Fruit fly (Drosophila melanogaster): ENCODE results near the gene bwa.

The bwa gene

dm6 chr2L:20097105-20097631, 31.0 kb downstream of the bwa start, which contains the start of the genes mRpS18B and Kua:
Gene mRpS18B, minus strand, starts transcription at chr2L:20097253.
Gene Kua, plus strand, starts transcription at chr2L:20097581.
- no peak for TF ChIP-seq CG17801 (GFP tag; optimal IDR thresholded peaks at IDR 0.05; ENCODE audit: partially characterized antibody)

DNA sequence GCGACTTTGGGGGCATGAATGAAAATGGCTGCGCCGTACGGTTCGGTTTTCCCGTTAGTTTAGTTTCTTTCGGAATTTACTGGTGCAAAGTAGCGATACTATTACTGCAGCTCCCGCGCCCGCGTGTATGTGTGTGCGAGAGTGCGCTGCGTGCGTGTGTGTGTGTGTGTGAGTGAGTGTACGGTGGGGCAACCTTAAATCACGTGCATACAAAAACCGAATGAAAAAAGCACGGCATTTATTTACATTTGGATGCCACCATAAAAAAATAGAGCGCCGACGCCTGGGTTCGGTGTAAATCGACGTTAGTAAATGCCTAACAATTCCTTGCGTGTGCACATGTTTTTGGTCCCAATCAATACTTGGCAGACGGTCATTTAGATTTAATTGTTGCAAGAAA, 31.6 kb downstream of the bwa start:
- no peak for TF ChIP-seq CG17801 (GFP tag; optimal IDR thresholded peaks at IDR 0.05; ENCODE audit: partially characterized antibody)

dm6 chr2L:20098194-20098593, 32.0 kb downstream of the bwa start:
- no peak for TF ChIP-seq CG17801 (GFP tag; optimal IDR thresholded peaks at IDR 0.05; ENCODE audit: partially characterized antibody)

dm6 chr2L:20104050-20104449, 37.9 kb downstream of the bwa start, which contains the start of gene CG13970:
Gene CG13970, minus strand, starts transcription at chr2L:20104150.
- TF ChIP-seq CG17801 (GFP tag; optimal IDR thresholded peaks at IDR 0.05; ENCODE audit: partially characterized antibody) = no peak

- peak; percentile 4 for TF ChIP-seq CG17801 (GFP tag; optimal IDR thresholded peaks at IDR 0.05; ENCODE audit: partially characterized antibody)
Measured at dm6 chr2L:20104526-20104925, 38.3 kb downstream of the bwa start.

- no peak for TF ChIP-seq CG17801 (GFP tag; optimal IDR thresholded peaks at IDR 0.05; ENCODE audit: partially characterized antibody)
Measured at dm6 chr2L:20106595-20106994, 40.4 kb downstream of the bwa start.

DNA sequence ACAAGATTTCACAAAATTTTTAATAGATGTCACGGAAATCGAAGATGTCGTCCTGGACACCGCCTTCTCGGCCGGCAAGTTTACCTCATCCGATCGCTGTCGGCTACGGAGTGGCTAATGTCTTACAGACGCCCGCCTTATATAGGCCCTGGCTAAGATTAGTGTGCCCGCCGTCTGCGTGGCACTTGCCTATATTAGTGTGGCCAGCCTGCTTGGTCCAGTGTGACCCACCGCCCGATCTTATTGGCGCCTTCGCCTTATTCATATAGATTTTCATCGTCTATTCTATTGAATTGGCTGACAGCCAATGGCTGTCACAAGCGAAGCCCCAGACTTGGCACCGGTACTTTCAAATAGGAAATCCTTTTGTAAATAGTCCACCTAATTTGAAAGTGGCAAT, 49.7 kb downstream of the bwa start:
- TF ChIP-seq CG17801 (GFP tag; optimal IDR thresholded peaks at IDR 0.05; ENCODE audit: partially characterized antibody) = no peak

- no peak for TF ChIP-seq CG17801 (GFP tag; optimal IDR thresholded peaks at IDR 0.05; ENCODE audit: partially characterized antibody)
Measured at dm6 chr2L:20117752-20118151, 51.6 kb downstream of the bwa start.

DNA sequence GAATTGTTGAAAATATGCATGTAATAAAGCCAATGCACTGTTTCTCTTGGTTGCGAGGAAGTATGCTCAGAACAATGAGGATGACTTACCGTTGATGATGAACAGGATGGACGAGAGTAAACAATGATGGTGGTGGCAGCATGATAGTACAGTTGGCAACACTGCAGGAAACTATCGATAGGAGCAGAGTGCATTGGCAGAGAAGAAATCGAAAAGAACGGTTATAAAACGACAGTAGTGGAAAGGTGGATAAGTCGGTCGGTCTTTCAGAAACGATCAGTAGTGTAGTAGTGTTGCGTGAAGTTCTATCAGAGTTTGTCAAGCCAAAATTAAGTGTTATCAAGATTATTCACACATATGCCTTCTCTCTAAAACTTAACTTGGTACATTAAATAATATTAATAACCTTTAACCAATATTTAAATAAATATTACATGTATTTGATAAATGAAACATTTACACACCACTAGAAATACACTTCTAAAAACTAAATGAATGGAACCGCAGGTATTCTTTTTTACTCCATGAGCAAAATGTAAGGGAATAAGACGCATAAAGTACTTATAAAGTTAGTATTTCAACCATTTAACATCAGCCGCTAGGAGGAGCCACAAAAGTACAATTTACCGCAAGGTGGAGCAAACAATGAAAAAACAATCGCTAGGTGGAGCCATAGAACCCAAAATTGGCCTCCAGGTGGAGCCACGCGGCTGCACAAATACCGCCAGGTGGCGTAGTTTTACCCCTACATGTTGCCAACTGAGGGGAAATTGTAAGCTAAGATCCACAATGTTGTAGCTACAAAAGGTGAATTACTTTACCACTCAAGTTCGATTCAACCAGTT, 54.4 kb downstream of the bwa start:
- peak; percentile 15 for TF ChIP-seq CG17801 (GFP tag; optimal IDR thresholded peaks at IDR 0.05; ENCODE audit: partially characterized antibody)

- TF ChIP-seq CG17801 (GFP tag; optimal IDR thresholded peaks at IDR 0.05; ENCODE audit: partially characterized antibody) = no peak
Measured at dm6 chr2L:20121233-20121551, 55.0 kb downstream of the bwa start.
